Worm (Caenorhabditis elegans) whole organism, midembryonic: ENCODE data around the gene rpac-40.

ENCODE experiments used
- flt-1 ChIP-seq: fragments of 200-800 bp; sonication (Bioruptor generic); IDR thresholded peaks from 2 replicates; pipeline ENCODE4 v1.3.6; 2022; ENCODE audit warnings: missing genetic modification characterization, missing compliant biosample characterization
- med-1 ChIP-seq: sonication (generic microtip); optimal IDR thresholded peaks from 2 replicates; lab custom pipeline; 2017; ENCODE audit warnings: missing genetic modification characterization, mild to moderate bottlenecking, missing compliant biosample characterization, antibody characterized with exemption, missing genetic modification reagents; ENCODE audit not compliant: insufficient read depth
- ztf-23 ChIP-seq: fragments of 200-800 bp; sonication (Bioruptor generic); IDR thresholded peaks from 2 replicates; pipeline ENCODE4 v1.3.6; 2022; ENCODE audit warnings: missing genetic modification reagents, missing genetic modification characterization, missing compliant biosample characterization
- ztf-29 ChIP-seq: fragments of 200-800 bp; sonication (Bioruptor generic); IDR thresholded peaks from 2 replicates; pipeline ENCODE4 v1.3.6; 2022; ENCODE audit warnings: missing genetic modification reagents, missing genetic modification characterization, missing compliant biosample characterization

- TF ChIP-seq flt-1 (GFP tag; lab: Robert Waterston, UW) (no peak), ztf-29 (GFP tag; lab: Robert Waterston, UW) (no peak), ztf-23 (GFP tag; lab: Robert Waterston, UW) (no peak), med-1 (no peak)
These were observed 29.1 kb upstream of the rpac-40 start, which contains the start of gene Y45G5AM.7 for ce11 chrV:4170138-4170537.
